Fruit fly (Drosophila melanogaster): ENCODE data around the gene ftz-f1.

ftz-f1 gene

dm6 chr3L:18801194-18801695 lies at the start of gene ftz-f1:
Gene ftz-f1, minus strand, starts transcription at chr3L:18801309.
- no peak for TF ChIP-seq Pif1B (GFP tag; optimal IDR thresholded peaks at IDR 0.05)
- TF ChIP-seq CG32121 (GFP tag; IDR thresholded peaks at IDR 0.05): peak; percentile 63
- no peak for TF ChIP-seq CG9948 (tag; optimal IDR thresholded peaks at IDR 0.05)
- TF ChIP-seq gl (tag; optimal IDR thresholded peaks at IDR 0.05): peak; percentile 19
- TF ChIP-seq CG12605 (GFP tag; IDR thresholded peaks at IDR 0.05): 0 out of 2 replicates have a peak, but pooled peaks have one; percentile 10
- TF ChIP-seq fd96Ca (GFP tag; IDR thresholded peaks at IDR 0.05): peak; percentile 74
- peak; percentile 6; the same call in 1 of the 2 replicates for TF ChIP-seq rn (GFP tag; IDR thresholded peaks at IDR 0.05)
- TF ChIP-seq Ets98B (GFP tag; IDR thresholded peaks at IDR 0.05): peak; percentile 49; the same call in 1 of the 2 replicates
- peak; percentile 12 for TF ChIP-seq D1 (tag; optimal IDR thresholded peaks at IDR 0.05)
- peak; percentile 69 for TF ChIP-seq EcR (GFP tag; optimal IDR thresholded peaks at IDR 0.05)
- TF ChIP-seq CG8159 (tag; optimal IDR thresholded peaks at IDR 0.05): no peak
- TF ChIP-seq CG8301 (tag; optimal IDR thresholded peaks at IDR 0.05): no peak

dm6 chr3L:18848436-18848835 lies 47.3 kb upstream of the ftz-f1 start:
- TF ChIP-seq CG12605 (GFP tag; IDR thresholded peaks at IDR 0.05) (no peak), CG15710 (tag; optimal IDR thresholded peaks at IDR 0.05) (no peak), CG8301 (tag; optimal IDR thresholded peaks at IDR 0.05) (no peak), CG13204 (GFP tag; optimal IDR thresholded peaks at IDR 0.05) (no peak), CG17806 (tag; optimal IDR thresholded peaks at IDR 0.05) (no peak), CG32121 (GFP tag; IDR thresholded peaks at IDR 0.05) (no peak), EcR (GFP tag; optimal IDR thresholded peaks at IDR 0.05) (no peak), fd96Ca (GFP tag; IDR thresholded peaks at IDR 0.05) (no peak), Pif1A (GFP tag; optimal IDR thresholded peaks at IDR 0.05) (peak; percentile 40), Ets98B (GFP tag; IDR thresholded peaks at IDR 0.05) (no peak), CG14655 (GFP tag; optimal IDR thresholded peaks at IDR 0.05) (peak; percentile 53), CG8159 (tag; optimal IDR thresholded peaks at IDR 0.05) (no peak), CG10348 (GFP tag; IDR thresholded peaks at IDR 0.05) (no peak), rn (GFP tag; IDR thresholded peaks at IDR 0.05) (no peak), Snoo (tag; optimal IDR thresholded peaks at IDR 0.05) (peak; percentile 13), CG9948 (tag; optimal IDR thresholded peaks at IDR 0.05) (peak; percentile 14), CG4496 (GFP tag; IDR thresholded peaks at IDR 0.05) (no peak), D1 (tag; optimal IDR thresholded peaks at IDR 0.05) (peak; percentile 94), gl (tag; optimal IDR thresholded peaks at IDR 0.05) (no peak)

- TF ChIP-seq CG13204 (GFP tag; optimal IDR thresholded peaks at IDR 0.05) (no peak), Pif1B (GFP tag; optimal IDR thresholded peaks at IDR 0.05) (peak; percentile 3), CG8159 (tag; optimal IDR thresholded peaks at IDR 0.05) (peak; percentile 61), D1 (tag; optimal IDR thresholded peaks at IDR 0.05) (peak; percentile 70)
Measured at dm6 chr3L:18846272-18846741, 45.2 kb upstream of the ftz-f1 start.

- no peak for TF ChIP-seq CG32121 (GFP tag; IDR thresholded peaks at IDR 0.05)
- no peak for TF ChIP-seq rn (GFP tag; IDR thresholded peaks at IDR 0.05)
- TF ChIP-seq CG13204 (GFP tag; optimal IDR thresholded peaks at IDR 0.05): no peak
- no peak for TF ChIP-seq CG15710 (tag; optimal IDR thresholded peaks at IDR 0.05)
- no peak for TF ChIP-seq CG14655 (GFP tag; optimal IDR thresholded peaks at IDR 0.05)
- no peak for TF ChIP-seq CG10348 (GFP tag; IDR thresholded peaks at IDR 0.05)
- TF ChIP-seq CG34367 (tag; optimal IDR thresholded peaks at IDR 0.05): no peak
- TF ChIP-seq CG8159 (tag; optimal IDR thresholded peaks at IDR 0.05): no peak
- TF ChIP-seq Snoo (tag; optimal IDR thresholded peaks at IDR 0.05): no peak
- no peak for TF ChIP-seq CG4496 (GFP tag; IDR thresholded peaks at IDR 0.05)
- TF ChIP-seq gl (tag; optimal IDR thresholded peaks at IDR 0.05): no peak
- no peak for TF ChIP-seq Pif1A (GFP tag; optimal IDR thresholded peaks at IDR 0.05)
- no peak for TF ChIP-seq D1 (tag; optimal IDR thresholded peaks at IDR 0.05)
- TF ChIP-seq EcR (GFP tag; optimal IDR thresholded peaks at IDR 0.05): no peak
- no peak for TF ChIP-seq CG9948 (tag; optimal IDR thresholded peaks at IDR 0.05)
- no peak for TF ChIP-seq CG17806 (tag; optimal IDR thresholded peaks at IDR 0.05)
- TF ChIP-seq CG8301 (tag; optimal IDR thresholded peaks at IDR 0.05): no peak
- TF ChIP-seq CG12605 (GFP tag; IDR thresholded peaks at IDR 0.05): no peak
- no peak for TF ChIP-seq Ets98B (GFP tag; IDR thresholded peaks at IDR 0.05)
Measured at dm6 chr3L:18846233-18846271, 44.9 kb upstream of the ftz-f1 start, which contains the start of gene Indy. Gene Indy, minus strand, starts transcription at chr3L:18846267.

- TF ChIP-seq rn (GFP tag; IDR thresholded peaks at IDR 0.05) (no peak), CG15710 (tag; optimal IDR thresholded peaks at IDR 0.05) (no peak), CG12605 (GFP tag; IDR thresholded peaks at IDR 0.05) (no peak), Ets98B (GFP tag; IDR thresholded peaks at IDR 0.05) (no peak), Snoo (tag; optimal IDR thresholded peaks at IDR 0.05) (no peak), EcR (GFP tag; optimal IDR thresholded peaks at IDR 0.05) (no peak)
Measured at dm6 chr3L:18845833-18846232, 44.7 kb upstream of the ftz-f1 start.

- TF ChIP-seq CG8301 (tag; optimal IDR thresholded peaks at IDR 0.05) (no peak), CG10348 (GFP tag; IDR thresholded peaks at IDR 0.05) (no peak), gl (tag; optimal IDR thresholded peaks at IDR 0.05) (no peak), D1 (tag; optimal IDR thresholded peaks at IDR 0.05) (no peak), CG4496 (GFP tag; IDR thresholded peaks at IDR 0.05) (no peak), Snoo (tag; optimal IDR thresholded peaks at IDR 0.05) (no peak), CG17806 (tag; optimal IDR thresholded peaks at IDR 0.05) (no peak), CG14655 (GFP tag; optimal IDR thresholded peaks at IDR 0.05) (no peak), CG8159 (tag; optimal IDR thresholded peaks at IDR 0.05) (no peak), CG13204 (GFP tag; optimal IDR thresholded peaks at IDR 0.05) (no peak), Ets98B (GFP tag; IDR thresholded peaks at IDR 0.05) (no peak), CG9948 (tag; optimal IDR thresholded peaks at IDR 0.05) (no peak), CG12605 (GFP tag; IDR thresholded peaks at IDR 0.05) (no peak), fd96Ca (GFP tag; IDR thresholded peaks at IDR 0.05) (no peak), rn (GFP tag; IDR thresholded peaks at IDR 0.05) (no peak), Pif1B (GFP tag; optimal IDR thresholded peaks at IDR 0.05) (no peak), CG32121 (GFP tag; IDR thresholded peaks at IDR 0.05) (no peak)
Measured at dm6 chr3L:18842236-18842635, 41.1 kb upstream of the ftz-f1 start.
